Worm (Caenorhabditis elegans): ENCODE data around the gene srg-16.
"Not testable (repeated sequence)": the region's sequence is repeated elsewhere in the genome, so short reads cannot be mapped to it uniquely, and the experiment has no call there.

Gene srg-16

ce11 chrII:12435202-12435872 lies 31.6 kb upstream of the srg-16 start (continued):
- TF ChIP-seq F23B12.7 (tag; optimal IDR thresholded peaks at IDR 0.05; ENCODE audit: insufficient read depth), result peak; percentile 22
- TF ChIP-seq bed-1 (GFP tag; IDR thresholded peaks at IDR 0.05), result no peak
- TF ChIP-seq rec-8 (tag; optimal IDR thresholded peaks at IDR 0.05), result no peak
- no peak for TF ChIP-seq fkh-3 (tag; optimal IDR thresholded peaks at IDR 0.05)
- no peak for TF ChIP-seq let-607 (tag; optimal IDR thresholded peaks at IDR 0.05)
- no peak for TF ChIP-seq Y56A3A.18 (GFP tag; IDR thresholded peaks at IDR 0.05)
- TF ChIP-seq rcor-1 (GFP tag; IDR thresholded peaks at IDR 0.05), result no peak
- TF ChIP-seq lin-26 (GFP tag; IDR thresholded peaks at IDR 0.05), result peak; percentile 65; the same call in 1 of the 2 replicates
- no peak for TF ChIP-seq nfyb-1 (GFP tag; IDR thresholded peaks at IDR 0.05)
- no peak for TF ChIP-seq atf-7 (tag; optimal IDR thresholded peaks at IDR 0.05)
- no peak for TF ChIP-seq gei-17 (GFP tag; optimal IDR thresholded peaks at IDR 0.05)
- TF ChIP-seq snpc-4 (GFP tag; optimal IDR thresholded peaks at IDR 0.05), result no peak
- TF ChIP-seq snpc-4 (tag; optimal IDR thresholded peaks at IDR 0.05), result peak in 2 of 4 experiments; percentile 36 to 75
- no peak for TF ChIP-seq snpc-3.4 (tag; optimal IDR thresholded peaks at IDR 0.05)
- 0 out of 2 replicates have a peak, but pooled peaks have one; percentile 11 for TF ChIP-seq nhr-120 (GFP tag; IDR thresholded peaks at IDR 0.05)
- TF ChIP-seq zfh-2 (GFP tag; conservative IDR thresholded peaks at IDR 0.05), result peak; percentile 81
- no peak for TF ChIP-seq lin-35 (GFP tag; optimal IDR thresholded peaks at IDR 0.05)
- 0 out of 2 replicates have a peak, but pooled peaks have one; percentile 13 for TF ChIP-seq ztf-28 (GFP tag; IDR thresholded peaks at IDR 0.05)
- no peak for TF ChIP-seq ceh-40 (GFP tag; IDR thresholded peaks at IDR 0.05)
- peak; percentile 1 for TF ChIP-seq zim-3 (tag; optimal IDR thresholded peaks at IDR 0.05)
- no peak for TF ChIP-seq hmg-20 (GFP tag; IDR thresholded peaks at IDR 0.05)
- TF ChIP-seq rpc-1 (optimal IDR thresholded peaks at IDR 0.05), result peak; percentile 62
- peak; percentile 75 for TF ChIP-seq rpc-1 (tag; optimal IDR thresholded peaks at IDR 0.05)

DNA sequence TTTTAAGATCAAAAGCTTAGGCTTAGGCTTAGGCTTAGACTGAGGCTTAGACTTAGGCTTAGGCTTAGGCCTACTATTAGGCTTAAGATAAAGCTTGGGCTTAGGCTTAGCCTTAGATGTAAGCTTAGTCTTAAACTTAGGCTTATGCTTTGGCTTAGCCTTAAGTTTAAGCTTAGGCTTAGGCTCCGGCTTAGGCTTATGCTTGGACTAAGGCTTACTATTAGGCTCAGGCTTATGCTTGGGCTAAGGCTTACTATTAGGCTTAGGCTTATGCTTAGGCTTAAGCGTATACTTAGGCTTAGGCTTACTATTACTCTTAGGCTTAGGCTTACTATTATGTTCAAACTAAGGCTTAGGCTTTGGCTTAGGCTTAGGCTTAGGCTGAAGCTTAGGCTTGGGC lies 30.2 kb upstream of the srg-16 start:
- TF ChIP-seq ztf-22 (GFP tag; optimal IDR thresholded peaks at IDR 0.05), result no peak
- no peak for TF ChIP-seq sptf-2 (GFP tag; optimal IDR thresholded peaks at IDR 0.05)
- TF ChIP-seq ztf-18 (tag; optimal IDR thresholded peaks at IDR 0.05), result no peak
- no peak for TF ChIP-seq athp-1 (tag; optimal IDR thresholded peaks at IDR 0.05)
- TF ChIP-seq mxl-1 (tag; optimal IDR thresholded peaks at IDR 0.05), result no peak
- no peak for TF ChIP-seq zim-3 (tag; optimal IDR thresholded peaks at IDR 0.05)

DNA sequence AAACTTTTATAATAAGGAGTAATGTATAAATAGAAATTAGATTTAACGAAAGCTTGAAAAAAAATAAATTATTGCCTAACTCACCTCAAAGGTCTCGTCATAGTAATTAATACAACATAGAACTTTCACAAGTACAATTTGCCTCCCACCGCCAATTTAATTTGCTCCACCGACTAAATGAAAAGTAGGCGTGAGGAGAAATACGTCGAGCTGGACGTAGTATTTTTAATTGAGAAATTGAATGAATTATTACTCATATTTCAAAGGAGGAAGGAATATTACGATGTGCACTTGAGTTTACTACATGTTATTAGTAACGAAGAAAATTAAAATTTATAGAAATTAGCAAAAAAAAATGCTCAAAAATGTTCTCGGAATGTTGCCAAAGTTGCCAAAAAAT lies 28.5 kb upstream of the srg-16 start, which contains the start of gene Y57A10C.9:
TSS of gene Y57A10C.9 (minus strand) at position 101 of the 400 bp plus-strand sequence.
- no peak for TF ChIP-seq Y53F4B.3 (GFP tag; IDR thresholded peaks at IDR 0.05)

DNA sequence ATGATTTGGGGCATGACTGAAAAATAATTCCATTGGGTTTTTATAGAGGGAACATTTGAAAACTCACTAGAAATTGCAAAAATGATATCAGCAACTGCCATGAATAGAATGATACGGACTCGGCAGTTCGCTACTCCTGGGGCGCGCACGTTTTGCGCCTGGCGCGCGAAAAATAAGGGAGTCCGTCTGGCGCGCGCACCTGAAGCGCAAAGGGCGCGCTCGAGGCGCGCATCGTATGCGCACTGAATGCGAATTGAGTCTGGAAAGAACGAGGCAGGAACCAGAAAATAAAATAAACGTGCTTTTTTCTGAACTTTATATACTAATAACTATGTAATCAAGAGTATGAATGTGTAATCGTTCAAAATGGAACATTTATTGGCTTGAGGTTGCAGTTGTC lies 25.8 kb upstream of the srg-16 start, which contains the start of gene Y57A10C.10:
TSS of gene Y57A10C.10 (minus strand) at position 101 of the 400 bp plus-strand sequence.
- TF ChIP-seq nfyb-1 (GFP tag; IDR thresholded peaks at IDR 0.05); ceh-91 (GFP tag; IDR thresholded peaks at IDR 0.05); attf-5 (GFP tag; optimal IDR thresholded peaks at IDR 0.05): not testable (repeated sequence)

Measured in whole organism, young adult.